Worm (Caenorhabditis elegans): ENCODE data around the gene F44B9.2.

DNA sequence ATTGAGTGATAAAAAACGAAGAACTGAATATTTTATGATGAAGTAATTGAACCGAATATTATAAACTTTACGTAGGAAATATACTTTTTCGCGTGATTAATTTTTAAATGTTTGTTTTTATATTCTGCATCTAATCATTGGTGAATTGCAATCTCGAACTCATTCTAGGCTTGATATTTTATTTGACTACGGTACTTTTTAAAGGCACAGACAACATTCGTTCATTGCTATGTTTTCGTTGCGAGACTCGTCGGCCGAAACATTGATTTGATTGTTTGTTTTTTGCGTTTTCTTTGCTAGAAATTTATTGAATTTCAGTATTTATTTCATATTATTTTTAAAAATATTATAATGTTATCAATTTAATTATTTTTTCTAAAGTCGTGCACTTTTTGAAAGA, 44.5 kb upstream of the F44B9.2 start, which contains the start of gene C06G4.4:
- TF ChIP-seq ama-1 (optimal IDR thresholded peaks at IDR 0.05) = no peak
- no peak for TF ChIP-seq ceh-36 (tag; optimal IDR thresholded peaks at IDR 0.05)
- TF ChIP-seq pes-1 (GFP tag; IDR thresholded peaks at IDR 0.05) = no peak
- TF ChIP-seq tra-4 (tag; optimal IDR thresholded peaks at IDR 0.05) = no peak
- TF ChIP-seq tbx-37 (GFP tag; conservative IDR thresholded peaks at IDR 0.05) = no peak
- TF ChIP-seq scrt-1 (GFP tag; IDR thresholded peaks at IDR 0.05) = no peak
- no peak for TF ChIP-seq hnd-1 (tag; optimal IDR thresholded peaks at IDR 0.05)
- TF ChIP-seq flt-1 (GFP tag; IDR thresholded peaks at IDR 0.05) = no peak
